Worm (Caenorhabditis elegans) whole organism, L2 larva: ENCODE measurements around the gene fbxb-24.
"Not testable (repeated sequence)": the region's sequence is repeated elsewhere in the genome, so short reads cannot be mapped to it uniquely, and the experiment has no call there.

Experiments
- C34F6.9 ChIP-seq: fragments of 150-350 bp; optimal IDR thresholded peaks from 2 replicates; lab custom pipeline; 2014; ENCODE audit warnings: missing biosample characterization, missing genetic modification characterization
- elt-1 ChIP-seq: fragments of 150-350 bp; optimal IDR thresholded peaks from 2 replicates; lab custom pipeline; 2014; ENCODE audit warnings: missing biosample characterization, missing genetic modification characterization
- lin-39 ChIP-seq: fragments of 150-350 bp; optimal IDR thresholded peaks from 2 replicates; lab custom pipeline; 2014; ENCODE audit warnings: missing biosample characterization, missing genetic modification reagents, missing genetic modification characterization
- mab-5 ChIP-seq: fragments of 150-350 bp; optimal IDR thresholded peaks from 2 replicates; lab custom pipeline; 2014; ENCODE audit warnings: missing biosample characterization, missing genetic modification characterization
- mbf-1 ChIP-seq: sonication (generic microtip); optimal IDR thresholded peaks from 2 replicates; lab custom pipeline; 2017; ENCODE audit warnings: missing biosample characterization, missing genetic modification characterization
- nhr-129 ChIP-seq: fragments of 150-350 bp; optimal IDR thresholded peaks from 2 replicates; lab custom pipeline; 2014; ENCODE audit warnings: missing biosample characterization, missing genetic modification characterization
- nhr-25 ChIP-seq: fragments of 150-350 bp; sonication (generic microtip); optimal IDR thresholded peaks from 3 replicates; lab custom pipeline; 2014; ENCODE audit warnings: missing biosample characterization, missing genetic modification characterization
- unc-39 ChIP-seq: fragments of 150-350 bp; optimal IDR thresholded peaks from 2 replicates; lab custom pipeline; 2014; ENCODE audit warnings: missing biosample characterization, missing genetic modification characterization

DNA sequence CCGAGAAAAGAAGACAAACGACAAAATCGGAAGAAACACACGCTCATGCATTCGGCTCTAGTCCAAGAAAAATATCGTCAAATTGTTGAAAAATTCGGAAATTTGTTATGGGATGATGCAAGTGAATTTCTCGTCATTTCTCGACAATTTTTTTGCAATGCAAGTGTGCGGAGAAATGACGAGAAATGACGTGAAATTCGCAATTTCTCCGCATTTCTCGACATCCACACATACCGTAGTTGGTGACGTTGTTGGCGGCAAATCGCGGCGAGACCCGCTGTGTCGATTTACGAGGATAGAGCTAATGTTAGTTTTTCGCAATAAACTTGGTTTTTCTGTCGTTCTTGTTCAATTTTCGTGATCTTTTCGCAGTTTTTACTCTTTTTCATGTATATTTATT, 30.5 kb downstream of the fbxb-24 start:
- not testable (repeated sequence) for TF ChIP-seq mab-5 (tag; lab: Kevin White, UChicago); nhr-129; nhr-25; lin-39 (tag; lab: Kevin White, UChicago); mbf-1 (tag; lab: Kevin White, UChicago); unc-39; elt-1 (tag; lab: Kevin White, UChicago); C34F6.9 (tag; lab: Kevin White, UChicago)
